Worm (Caenorhabditis elegans): ENCODE measurements around the gene col-149.

DNA sequence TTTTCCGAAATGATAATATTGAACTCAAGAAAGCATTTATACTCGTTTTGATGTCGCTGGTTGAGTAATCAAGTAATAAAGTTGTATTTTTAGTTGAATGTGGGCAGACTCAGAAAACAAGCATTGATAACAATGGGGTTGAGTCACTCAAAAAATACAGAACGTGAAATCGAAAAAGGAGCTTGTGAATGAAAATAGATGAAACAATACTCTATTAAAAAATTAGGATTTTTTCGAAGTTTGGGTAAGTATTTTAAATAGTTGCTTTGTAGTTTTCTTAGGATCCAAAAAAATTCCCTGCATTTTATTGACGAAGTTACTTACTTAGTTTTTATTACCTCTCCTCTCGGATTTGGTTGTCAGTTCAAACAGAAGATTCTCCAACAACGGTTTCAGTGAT lies 9.2 kb downstream of the col-149 start, which contains the start of gene lys-3:
- TF ChIP-seq nfya-1 (tag; optimal IDR thresholded peaks at IDR 0.05; ENCODE audit: borderline replicate concordance, insufficient read depth) (no peak), attf-5 (GFP tag; optimal IDR thresholded peaks at IDR 0.05) (no peak), nhr-27 (tag; optimal IDR thresholded peaks at IDR 0.05) (no peak), mel-28 (tag; optimal IDR thresholded peaks at IDR 0.05; ENCODE audit: borderline replicate concordance) (no peak), unc-130 (GFP tag; optimal IDR thresholded peaks at IDR 0.05) (no peak)
